Worm (Caenorhabditis elegans): ENCODE measurements around the gene let-805.

DNA sequence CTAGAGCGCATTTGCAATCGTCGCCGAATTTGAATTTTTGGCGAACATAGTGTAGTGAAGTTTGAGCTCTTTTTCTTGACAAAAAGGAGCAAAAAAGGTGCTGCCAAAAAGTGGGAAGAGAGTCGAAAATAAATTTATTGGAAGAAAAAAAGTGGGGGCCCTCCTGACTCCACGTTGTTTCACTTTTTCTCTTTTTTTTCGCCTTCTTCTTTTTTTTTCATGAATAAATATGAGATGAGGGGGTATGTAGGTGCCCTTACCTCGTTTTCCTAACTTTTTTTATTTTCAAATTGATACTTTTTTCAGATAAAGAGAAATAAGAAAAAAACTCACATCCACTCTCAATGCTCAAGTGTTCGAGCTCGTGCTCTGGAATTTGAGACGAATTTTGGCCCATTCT lies 28.2 kb downstream of the let-805 start, which contains the start of the genes Y71H2AL.2, Y71H2AL.4 and pbo-1:
- TF ChIP-seq B0310.2 (tag; optimal IDR thresholded peaks at IDR 0.05) (no peak), aly-1 (tag; optimal IDR thresholded peaks at IDR 0.05) (no peak), ama-1 (optimal IDR thresholded peaks at IDR 0.05) (no peak), tra-4 (tag; optimal IDR thresholded peaks at IDR 0.05) (no peak), F13C5.2 (tag; optimal IDR thresholded peaks at IDR 0.05) (no peak), ceh-36 (tag; optimal IDR thresholded peaks at IDR 0.05) (no peak), flt-1 (GFP tag; IDR thresholded peaks at IDR 0.05) (no peak), tbx-11 (GFP tag; IDR thresholded peaks at IDR 0.05) (no peak), hnd-1 (tag; optimal IDR thresholded peaks at IDR 0.05) (no peak), pes-1 (GFP tag; IDR thresholded peaks at IDR 0.05) (no peak), hmbx-1 (tag; optimal IDR thresholded peaks at IDR 0.05) (no peak), sea-1 (GFP tag; conservative IDR thresholded peaks at IDR 0.05) (no peak)
